Fruit fly (Drosophila melanogaster) whole organism, embryonic: ENCODE data around the gene Kaz1-ORFB.

Experiments used
- B-H1 ChIP-seq: fragments of 200-800 bp; sonication (Bioruptor generic); IDR thresholded peaks from 3 replicates; pipeline ENCODE4 v1.3.6; 2022; ENCODE audit warnings: missing biosample characterization, missing genetic modification characterization
- Bgb ChIP-seq: fragments of 200-800 bp; sonication (Bioruptor generic); IDR thresholded peaks from 2 replicates; pipeline ENCODE4 v1.3.6; 2022; ENCODE audit warnings: missing biosample characterization, missing genetic modification characterization; ENCODE audit not compliant: partially characterized antibody
- C15 ChIP-seq: fragments of 200-800 bp; sonication (Bioruptor generic); IDR thresholded peaks from 3 replicates; pipeline ENCODE4 v1.3.6; 2022; ENCODE audit warnings: missing biosample characterization, missing genetic modification characterization
- CG10321 ChIP-seq: fragments of 200-800 bp; sonication (Bioruptor generic); IDR thresholded peaks from 2 replicates; pipeline ENCODE4 v1.3.6; 2022; ENCODE audit warnings: missing biosample characterization, missing genetic modification characterization
- CG10959 ChIP-seq: fragments of 200-800 bp; sonication (Bioruptor generic); IDR thresholded peaks from 2 replicates; pipeline ENCODE4 v1.3.6; 2022; ENCODE audit warnings: missing biosample characterization, missing genetic modification characterization
- CG11247 ChIP-seq: fragments of 200-800 bp; sonication (Bioruptor generic); IDR thresholded peaks from 2 replicates; pipeline ENCODE4 v1.3.6; 2022; ENCODE audit warnings: missing biosample characterization, missing genetic modification characterization
- CG11696 ChIP-seq: fragments of 200-800 bp; sonication (Bioruptor generic); IDR thresholded peaks from 2 replicates; pipeline ENCODE4 v1.3.6; 2022; ENCODE audit warnings: missing biosample characterization, missing genetic modification characterization
- CG12236 ChIP-seq: fragments of 200-800 bp; sonication (Bioruptor generic); optimal IDR thresholded peaks from 2 replicates; lab custom pipeline; 2016; ENCODE audit warnings: missing biosample characterization, missing genetic modification characterization
- CG12659 ChIP-seq: fragments of 200-800 bp; sonication (Bioruptor generic); optimal IDR thresholded peaks from 3 replicates; lab custom pipeline; 2017; ENCODE audit warnings: mild to moderate bottlenecking, missing biosample characterization, missing genetic modification reagents, missing genetic modification characterization
- CG14710 ChIP-seq: fragments of 200-800 bp; sonication (Bioruptor generic); optimal IDR thresholded peaks from 3 replicates; lab custom pipeline; 2019; ENCODE audit warnings: missing biosample characterization, mild to moderate bottlenecking, missing genetic modification characterization, moderate library complexity
- CG1602 ChIP-seq: fragments of 200-800 bp; sonication (Bioruptor generic); optimal IDR thresholded peaks from 3 replicates; lab custom pipeline; 2016; ENCODE audit warnings: missing biosample characterization, missing genetic modification characterization
- CG1647 ChIP-seq: fragments of 200-800 bp; sonication (Bioruptor generic); optimal IDR thresholded peaks from 3 replicates; lab custom pipeline; 2016; ENCODE audit warnings: missing biosample characterization, missing genetic modification characterization
- CG18764 ChIP-seq: fragments of 200-800 bp; sonication (Bioruptor generic); optimal IDR thresholded peaks from 3 replicates; lab custom pipeline; 2016; ENCODE audit warnings: missing biosample characterization, missing genetic modification characterization
- CG30403 ChIP-seq: fragments of 200-800 bp; sonication (Bioruptor generic); optimal IDR thresholded peaks from 3 replicates; lab custom pipeline; 2016; ENCODE audit warnings: missing biosample characterization, missing genetic modification characterization
- CG30431 ChIP-seq: fragments of 200-800 bp; sonication (Bioruptor generic); optimal IDR thresholded peaks from 2 replicates; lab custom pipeline; 2017; ENCODE audit warnings: missing biosample characterization, missing genetic modification characterization
- CG34224 ChIP-seq: fragments of 200-800 bp; sonication (Bioruptor generic); IDR thresholded peaks from 3 replicates; pipeline ENCODE4 v1.3.6; 2022; ENCODE audit warnings: missing biosample characterization, missing genetic modification characterization; ENCODE audit not compliant: partially characterized antibody
- CG42726 ChIP-seq: fragments of 200-800 bp; sonication (Bioruptor generic); IDR thresholded peaks from 2 replicates; pipeline ENCODE4 v1.3.6; 2022; ENCODE audit warnings: missing biosample characterization, missing genetic modification characterization; ENCODE audit not compliant: partially characterized antibody
- CG4424 ChIP-seq: fragments of 200-800 bp; sonication (Bioruptor generic); optimal IDR thresholded peaks from 3 replicates; lab custom pipeline; 2016; ENCODE audit warnings: missing biosample characterization, missing genetic modification characterization
- CG5245 ChIP-seq: fragments of 200-800 bp; sonication (Bioruptor generic); optimal IDR thresholded peaks from 3 replicates; lab custom pipeline; 2016; ENCODE audit warnings: missing biosample characterization, missing genetic modification characterization
- CG6689 ChIP-seq: fragments of 200-800 bp; sonication (Bioruptor generic); IDR thresholded peaks from 2 replicates; pipeline ENCODE4 v1.3.6; 2022; ENCODE audit warnings: missing biosample characterization, missing genetic modification characterization
- CG6765 ChIP-seq: fragments of 200-800 bp; sonication (Bioruptor generic); optimal IDR thresholded peaks from 3 replicates; lab custom pipeline; 2017; ENCODE audit warnings: missing biosample characterization, mild to moderate bottlenecking, missing genetic modification characterization
- CG8478 ChIP-seq: fragments of >200 bp; optimal IDR thresholded peaks from 2 replicates; lab custom pipeline; 2018
- CTCF ChIP-seq: fragments of 200-800 bp; sonication (Bioruptor generic); optimal IDR thresholded peaks from 2 replicates; lab custom pipeline; 2017; ENCODE audit warnings: missing biosample characterization, mild to moderate bottlenecking, missing genetic modification characterization, moderate library complexity
- CoRest ChIP-seq: fragments of 200-800 bp; sonication (Bioruptor generic); optimal IDR thresholded peaks from 3 replicates; lab custom pipeline; 2018; ENCODE audit warnings: missing biosample characterization, mild to moderate bottlenecking, missing genetic modification characterization, moderate library complexity
- Gug ChIP-seq: fragments of 200-800 bp; sonication (Bioruptor generic); IDR thresholded peaks from 4 replicates; pipeline ENCODE4 v1.3.6; 2022; ENCODE audit warnings: missing biosample characterization, missing genetic modification characterization
- Lhr ChIP-seq: fragments of 200-800 bp; sonication (Bioruptor generic); optimal IDR thresholded peaks from 3 replicates; lab custom pipeline; 2017; ENCODE audit warnings: mild to moderate bottlenecking, missing biosample characterization, missing genetic modification reagents, missing genetic modification characterization
- MESR4 ChIP-seq: fragments of 200-800 bp; sonication (Bioruptor generic); optimal IDR thresholded peaks from 2 replicates; lab custom pipeline; 2018; ENCODE audit warnings: missing biosample characterization, mild to moderate bottlenecking, missing genetic modification characterization, moderate library complexity
- Poxn ChIP-seq: fragments of 200-800 bp; sonication (Bioruptor generic); IDR thresholded peaks from 2 replicates; pipeline ENCODE4 v1.3.6; 2022; ENCODE audit warnings: missing biosample characterization, missing genetic modification characterization
- Rfx ChIP-seq: fragments of 200-800 bp; sonication (Bioruptor generic); IDR thresholded peaks from 2 replicates; pipeline ENCODE4 v1.3.6; 2022; ENCODE audit warnings: missing biosample characterization, missing genetic modification characterization
- Xbp1 ChIP-seq: fragments of 200-800 bp; sonication (Bioruptor generic); optimal IDR thresholded peaks from 3 replicates; lab custom pipeline; 2016; ENCODE audit warnings: missing biosample characterization, mild to moderate bottlenecking, missing genetic modification characterization
- bcd ChIP-seq: fragments of 200-800 bp; sonication (Bioruptor generic); optimal IDR thresholded peaks from 2 replicates; lab custom pipeline; 2017; ENCODE audit warnings: missing biosample characterization, mild to moderate bottlenecking, missing genetic modification characterization
- cg ChIP-seq: fragments of 200-800 bp; sonication (Bioruptor generic); optimal IDR thresholded peaks from 3 replicates; lab custom pipeline; 2019; ENCODE audit warnings: missing biosample characterization, mild to moderate bottlenecking, missing genetic modification characterization, moderate library complexity
- ci ChIP-seq: fragments of 200-800 bp; sonication (Bioruptor generic); IDR thresholded peaks from 3 replicates; pipeline ENCODE4 v1.3.6; 2022; ENCODE audit warnings: missing biosample characterization, missing genetic modification characterization
- disco-r ChIP-seq: fragments of 200-800 bp; sonication (Bioruptor generic); optimal IDR thresholded peaks from 2 replicates; lab custom pipeline; 2016; ENCODE audit warnings: missing biosample characterization, missing genetic modification characterization
- ewg ChIP-seq: fragments of 200-800 bp; sonication (Bioruptor generic); optimal IDR thresholded peaks from 3 replicates; lab custom pipeline; 2017; ENCODE audit warnings: mild to moderate bottlenecking, missing biosample characterization, missing genetic modification reagents, missing genetic modification characterization
- gem ChIP-seq: fragments of 200-800 bp; sonication (Bioruptor generic); optimal IDR thresholded peaks from 2 replicates; lab custom pipeline; 2019; ENCODE audit warnings: missing biosample characterization, mild to moderate bottlenecking, missing genetic modification characterization, moderate library complexity
- lab ChIP-seq: fragments of 200-800 bp; sonication (Bioruptor generic); optimal IDR thresholded peaks from 3 replicates; lab custom pipeline; 2017; ENCODE audit warnings: missing biosample characterization, missing genetic modification characterization, mild to moderate bottlenecking, moderate library complexity, missing genetic modification reagents
- lilli ChIP-seq: fragments of 200-800 bp; sonication (Bioruptor generic); optimal IDR thresholded peaks from 3 replicates; lab custom pipeline; 2016; ENCODE audit warnings: missing biosample characterization, missing genetic modification characterization
- mld ChIP-seq: fragments of 200-800 bp; sonication (Bioruptor generic); IDR thresholded peaks from 3 replicates; pipeline ENCODE4 v1.3.6; 2022; ENCODE audit warnings: missing biosample characterization, missing genetic modification characterization; ENCODE audit not compliant: partially characterized antibody
- pb ChIP-seq: fragments of 200-800 bp; sonication (Bioruptor generic); optimal IDR thresholded peaks from 3 replicates; lab custom pipeline; 2016; ENCODE audit warnings: missing biosample characterization, missing genetic modification characterization
- pzg ChIP-seq: fragments of 200-800 bp; sonication (Bioruptor generic); optimal IDR thresholded peaks from 3 replicates; lab custom pipeline; 2018; ENCODE audit warnings: missing biosample characterization, mild to moderate bottlenecking, missing genetic modification characterization, moderate library complexity
- sc ChIP-seq, 3 experiments: fragments of >200 bp in 2 of 3; fragments of 200-800 bp in 1 of 3; sonication (Bioruptor generic) in 1 of 3; optimal IDR thresholded peaks; 2 replicates in 2 of 3; 3 replicates in 1 of 3; lab custom pipeline; 2017; ENCODE audit warnings: mild to moderate bottlenecking in 1 of 3, missing biosample characterization in 1 of 3, missing genetic modification characterization in 1 of 3, missing genetic modification reagents in 1 of 3
- sens-2 ChIP-seq: fragments of 200-800 bp; sonication (Bioruptor generic); IDR thresholded peaks from 2 replicates; pipeline ENCODE4 v1.3.6; 2022; ENCODE audit warnings: missing biosample characterization, missing genetic modification characterization
- sqz ChIP-seq: fragments of 200-800 bp; sonication (Bioruptor generic); optimal IDR thresholded peaks from 3 replicates; lab custom pipeline; 2018; ENCODE audit warnings: missing biosample characterization, mild to moderate bottlenecking, missing genetic modification characterization
- tgo ChIP-seq: fragments of 200-800 bp; sonication (Bioruptor generic); IDR thresholded peaks from 3 replicates; pipeline ENCODE4 v1.3.6; 2022; ENCODE audit warnings: missing biosample characterization, missing genetic modification characterization
- tna ChIP-seq: fragments of 200-800 bp; sonication (Bioruptor generic); IDR thresholded peaks from 2 replicates; pipeline ENCODE4 v1.3.6; 2022; ENCODE audit warnings: missing biosample characterization, missing genetic modification characterization; ENCODE audit not compliant: partially characterized antibody
- unpg ChIP-seq: fragments of 200-800 bp; sonication (Bioruptor generic); optimal IDR thresholded peaks from 3 replicates; lab custom pipeline; 2018; ENCODE audit warnings: missing biosample characterization, mild to moderate bottlenecking, missing genetic modification characterization, moderate library complexity
- z ChIP-seq: fragments of 200-800 bp; sonication (Bioruptor generic); IDR thresholded peaks from 3 replicates; pipeline ENCODE4 v1.3.6; 2022; ENCODE audit warnings: missing biosample characterization, missing genetic modification characterization
- zf30C ChIP-seq: fragments of 200-800 bp; sonication (Bioruptor generic); optimal IDR thresholded peaks from 3 replicates; lab custom pipeline; 2018; ENCODE audit warnings: missing biosample characterization, mild to moderate bottlenecking, missing genetic modification characterization

The Kaz1-ORFB gene

dm6 chr3L:199754-200596, 16.4 kb upstream of the Kaz1-ORFB start, which contains the start of the genes rno and mri (continued):
- TF ChIP-seq CG30431 (GFP tag; lab: Kevin White, UChicago) (peak; percentile 45), tgo (GFP tag; lab: Robert Waterston, UW) (peak; percentile 77), CG10321 (GFP tag; lab: Robert Waterston, UW) (peak; percentile 17; the same call in 1 of the 2 replicates), Rfx (GFP tag; lab: Robert Waterston, UW) (peak; percentile 68), ci (GFP tag; lab: Robert Waterston, UW) (peak; percentile 61; the same call in 2 of the 3 replicates), CG6689 (peak; percentile 88), cg (GFP tag; lab: Kevin White, UChicago) (no peak), CG12236 (GFP tag; lab: Kevin White, UChicago) (no peak), CG11247 (GFP tag; lab: Robert Waterston, UW) (peak; percentile 50; the same call in 1 of the 2 replicates), lab (GFP tag; lab: Kevin White, UChicago) (peak; percentile 67), Gug (GFP tag; lab: Robert Waterston, UW) (peak; percentile 58; the same call in 3 of the 4 replicates), CG30403 (peak; percentile 82), ewg (peak; percentile 24), pb (GFP tag; lab: Kevin White, UChicago) (no peak), CG14710 (tag; lab: Kevin White, UChicago) (peak; percentile 93), CG11696 (peak; percentile 53), mld (GFP tag; lab: Robert Waterston, UW) (peak; percentile 80), CG1602 (GFP tag; lab: Kevin White, UChicago) (peak; percentile 70), sc (optimal IDR thresholded peaks at IDR 0.05; lab: Kevin White, UChicago) (no peak), sc (GFP tag; optimal IDR thresholded peaks at IDR 0.05; lab: Kevin White, UChicago) (peak; percentile 13), bcd (peak; percentile 64), pzg (GFP tag; lab: Kevin White, UChicago) (peak; percentile 35), tna (peak; percentile 90), CG42726 (peak; percentile 91), CG6765 (GFP tag; lab: Kevin White, UChicago) (no peak), MESR4 (GFP tag; lab: Kevin White, UChicago) (peak; percentile 93), CG1647 (no peak), CG34224 (GFP tag; lab: Robert Waterston, UW) (peak; percentile 94), sens-2 (GFP tag; lab: Robert Waterston, UW) (peak; percentile 35; the same call in 1 of the 2 replicates), CG10959 (GFP tag; lab: Robert Waterston, UW) (no peak), sqz (GFP tag; lab: Kevin White, UChicago) (peak; percentile 13), Lhr (GFP tag; lab: Kevin White, UChicago) (peak; percentile 66), CG5245 (GFP tag; lab: Kevin White, UChicago) (peak; percentile 39), gem (tag; lab: Kevin White, UChicago) (peak; percentile 90), CG4424 (GFP tag; lab: Kevin White, UChicago) (peak; percentile 60), B-H1 (peak; percentile 65; the same call in 2 of the 3 replicates), CG18764 (GFP tag; lab: Kevin White, UChicago) (peak; percentile 50), C15 (GFP tag; lab: Robert Waterston, UW) (no peak), disco-r (GFP tag; lab: Kevin White, UChicago) (no peak), CoRest (tag; lab: Kevin White, UChicago) (peak; percentile 88), z (GFP tag; lab: Robert Waterston, UW) (no peak), Xbp1 (GFP tag; lab: Kevin White, UChicago) (peak; percentile 66), unpg (GFP tag; lab: Kevin White, UChicago) (peak; percentile 67), CG12659 (GFP tag; lab: Kevin White, UChicago) (peak; percentile 60), Bgb (peak; percentile 95), Poxn (GFP tag; lab: Robert Waterston, UW) (no peak), zf30C (GFP tag; lab: Kevin White, UChicago) (no peak), CTCF (GFP tag; lab: Kevin White, UChicago) (no peak), CG8478 (lab: Kevin White, UChicago) (no peak), lilli (peak; percentile 31)
